Fruit fly (Drosophila melanogaster): Measurements from ENCODE around the gene RpS13.

The RpS13 gene

DNA sequence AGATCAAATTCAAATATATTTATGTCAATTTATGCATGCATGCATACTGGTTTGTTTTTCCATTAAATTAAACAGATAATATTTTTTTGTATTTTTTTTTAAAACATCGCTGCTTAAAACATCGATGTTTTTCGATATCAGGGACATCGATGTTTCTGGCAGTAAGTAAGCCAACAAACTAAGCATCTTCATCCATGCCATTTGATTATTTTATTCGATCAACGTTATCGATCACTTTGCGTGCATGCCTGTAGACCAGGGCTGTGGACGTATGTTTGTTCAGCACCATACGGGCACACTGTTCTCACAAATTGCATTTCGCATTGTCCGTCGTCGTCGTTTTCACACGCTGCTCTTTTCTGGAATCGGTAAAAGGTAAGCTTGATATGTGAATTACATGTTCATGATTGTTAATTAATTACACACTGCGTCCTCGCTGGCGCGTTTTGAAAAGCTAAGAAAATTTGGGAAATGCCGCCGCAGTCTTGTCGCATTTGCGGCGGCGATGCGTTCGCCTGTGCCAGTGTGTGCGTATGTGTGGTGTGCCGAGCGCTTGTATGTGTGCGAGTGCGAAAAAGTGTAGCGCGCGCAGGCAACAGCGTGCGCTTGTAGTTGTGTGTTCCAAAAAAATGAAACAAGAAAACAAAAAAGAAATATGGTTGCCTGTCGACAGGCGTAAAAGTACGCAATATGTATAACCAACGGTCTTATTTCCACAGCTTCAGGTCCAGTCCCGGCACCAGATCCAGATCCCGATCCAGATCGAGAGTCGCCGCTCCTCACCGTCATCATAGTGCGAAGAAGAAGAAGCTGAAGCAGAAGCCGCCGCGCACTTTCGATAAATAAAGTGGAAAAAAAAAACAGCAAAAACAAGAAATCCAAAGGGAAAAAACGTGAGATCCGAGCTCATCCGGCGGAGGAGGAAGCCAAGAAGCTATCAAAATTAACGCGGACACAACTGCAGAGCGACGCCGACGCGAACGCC, 39.1 kb upstream of the RpS13 start, which contains the start of gene emb (continued):
- no peak for TF ChIP-seq en (GFP tag; optimal IDR thresholded peaks at IDR 0.05)
- peak; percentile 21 for TF ChIP-seq pum (GFP tag; optimal IDR thresholded peaks at IDR 0.05)
- peak; percentile 98 for TF ChIP-seq stwl (tag; optimal IDR thresholded peaks at IDR 0.05)
- peak; percentile 50 for TF ChIP-seq CG7786 (GFP tag; optimal IDR thresholded peaks at IDR 0.05)
- peak; percentile 55 for TF ChIP-seq slbo (GFP tag; IDR thresholded peaks at IDR 0.05)
- TF ChIP-seq Fer1 (GFP tag; optimal IDR thresholded peaks at IDR 0.05), result no peak
- TF ChIP-seq CG42726 (GFP tag; IDR thresholded peaks at IDR 0.05; ENCODE audit: partially characterized antibody), result peak; percentile 88
- TF ChIP-seq MBD-R2 (GFP tag; IDR thresholded peaks at IDR 0.05), result peak; percentile 69
- peak; percentile 97 for TF ChIP-seq vnd (GFP tag; IDR thresholded peaks at IDR 0.05; ENCODE audit: partially characterized antibody)
- peak; percentile 70 for TF ChIP-seq CG2120 (GFP tag; optimal IDR thresholded peaks at IDR 0.05)
- TF ChIP-seq ttk (GFP tag; IDR thresholded peaks at IDR 0.05), result no peak
- no peak for TF ChIP-seq z (GFP tag; IDR thresholded peaks at IDR 0.05)
- peak; percentile 94 for TF ChIP-seq amos (GFP tag; IDR thresholded peaks at IDR 0.05; ENCODE audit: partially characterized antibody)
- TF ChIP-seq Usf (GFP tag; optimal IDR thresholded peaks at IDR 0.05), result no peak
- peak; percentile 3 for TF ChIP-seq Sry-β (GFP tag; optimal IDR thresholded peaks at IDR 0.05)
- peak; percentile 76 for TF ChIP-seq row (GFP tag; IDR thresholded peaks at IDR 0.05)
- TF ChIP-seq CG1233 (GFP tag; optimal IDR thresholded peaks at IDR 0.05), result peak; percentile 40
- TF ChIP-seq sens-2 (GFP tag; IDR thresholded peaks at IDR 0.05), result no peak
- TF ChIP-seq CG9932 (GFP tag; IDR thresholded peaks at IDR 0.05), result peak; percentile 62
- TF ChIP-seq Bgb (GFP tag; IDR thresholded peaks at IDR 0.05; ENCODE audit: partially characterized antibody), result peak; percentile 97
- peak; percentile 57; the same call in 1 of the 3 replicates for TF ChIP-seq jigr1 (GFP tag; IDR thresholded peaks at IDR 0.05)
- TF ChIP-seq tio (GFP tag; optimal IDR thresholded peaks at IDR 0.05), result no peak
- TF ChIP-seq cas (GFP tag; IDR thresholded peaks at IDR 0.05), result peak; percentile 18; the same call in 1 of the 2 replicates
- peak; percentile 41 for TF ChIP-seq CG18476 (GFP tag; optimal IDR thresholded peaks at IDR 0.05)
- peak; percentile 64 for TF ChIP-seq B-H2 (GFP tag; optimal IDR thresholded peaks at IDR 0.05)
- no peak for TF ChIP-seq CG7357 (GFP tag; IDR thresholded peaks at IDR 0.05)
- no peak for TF ChIP-seq kni (GFP tag; optimal IDR thresholded peaks at IDR 0.05)
- TF ChIP-seq sd (tag; optimal IDR thresholded peaks at IDR 0.05), result no peak
- TF ChIP-seq CG13894 (tag; optimal IDR thresholded peaks at IDR 0.05), result no peak
- no peak for TF ChIP-seq CG4282 (GFP tag; optimal IDR thresholded peaks at IDR 0.05)
- no peak for TF ChIP-seq GATAe (GFP tag; conservative IDR thresholded peaks at IDR 0.05)
- peak; percentile 48 for TF ChIP-seq dmrt11E (tag; optimal IDR thresholded peaks at IDR 0.05)
- TF ChIP-seq CG14860 (GFP tag; IDR thresholded peaks at IDR 0.05; ENCODE audit: partially characterized antibody), result peak; percentile 99
- no peak for TF ChIP-seq CG14667 (GFP tag; IDR thresholded peaks at IDR 0.05)
- TF ChIP-seq az2 (GFP tag; optimal IDR thresholded peaks at IDR 0.05), result peak; percentile 51
- no peak for TF ChIP-seq CG5245 (GFP tag; optimal IDR thresholded peaks at IDR 0.05)
- TF ChIP-seq hbn (GFP tag; IDR thresholded peaks at IDR 0.05; ENCODE audit: partially characterized antibody), result peak; percentile 80
- TF ChIP-seq dpn (GFP tag; optimal IDR thresholded peaks at IDR 0.05), result peak; percentile 36 to 50
- TF ChIP-seq Jarid2 (GFP tag; optimal IDR thresholded peaks at IDR 0.05), result no peak
- TF ChIP-seq CG11696 (GFP tag; IDR thresholded peaks at IDR 0.05), result no peak
- no peak for TF ChIP-seq Deaf1 (tag; optimal IDR thresholded peaks at IDR 0.05)
- no peak for TF ChIP-seq Oli (tag; optimal IDR thresholded peaks at IDR 0.05)
- TF ChIP-seq Gsc (GFP tag; IDR thresholded peaks at IDR 0.05), result no peak
- TF ChIP-seq CG9609 (GFP tag; optimal IDR thresholded peaks at IDR 0.05), result peak; percentile 40
- no peak for TF ChIP-seq Optix (GFP tag; IDR thresholded peaks at IDR 0.05)
- TF ChIP-seq E2f2 (GFP tag; IDR thresholded peaks at IDR 0.05), result peak; percentile 62; the same call in 1 of the 2 replicates
- TF ChIP-seq CG14710 (tag; optimal IDR thresholded peaks at IDR 0.05), result peak; percentile 97
- no peak for TF ChIP-seq Hr39 (optimal IDR thresholded peaks at IDR 0.05)
- no peak for TF ChIP-seq gem (tag; optimal IDR thresholded peaks at IDR 0.05)

Measured in whole organism, embryonic.